Worm (Caenorhabditis elegans): ENCODE results near the gene cst-2.
A peak's percentile ranks its signal among the peaks of the same experiment; 100 is the strongest.

Gene cst-2

ce11 chrX:4307559-4308005, 28.3 kb downstream of the cst-2 start (continued):
- TF ChIP-seq nhr-28 (tag; optimal IDR thresholded peaks at IDR 0.05): peak; percentile 52
- no peak for TF ChIP-seq Y105C5A.15 (GFP tag; IDR thresholded peaks at IDR 0.05)
- no peak for TF ChIP-seq sdz-12 (GFP tag; optimal IDR thresholded peaks at IDR 0.05)
- no peak for TF ChIP-seq F49E8.2 (tag; optimal IDR thresholded peaks at IDR 0.05; ENCODE audit: borderline replicate concordance)
- TF ChIP-seq dmd-6 (GFP tag; IDR thresholded peaks at IDR 0.05): peak; percentile 44; the same call in 1 of the 2 replicates
- no peak for TF ChIP-seq unc-130 (GFP tag; optimal IDR thresholded peaks at IDR 0.05)
- TF ChIP-seq arid-1 (GFP tag; conservative IDR thresholded peaks at IDR 0.05): no peak
- peak; percentile 28 for TF ChIP-seq mxl-3 (GFP tag; optimal IDR thresholded peaks at IDR 0.05)
- no peak for TF ChIP-seq gei-8 (GFP tag; optimal IDR thresholded peaks at IDR 0.05)
- peak; percentile 65 for TF ChIP-seq hmg-1.1 (GFP tag; IDR thresholded peaks at IDR 0.05)
- no peak for TF ChIP-seq egl-27 (tag; optimal IDR thresholded peaks at IDR 0.05)
- no peak for TF ChIP-seq ceh-28 (tag; optimal IDR thresholded peaks at IDR 0.05)

- TF ChIP-seq skn-1 (tag; optimal IDR thresholded peaks at IDR 0.05) (no peak), Y75B8A.6 (GFP tag; IDR thresholded peaks at IDR 0.05) (no peak), mxl-3 (GFP tag; optimal IDR thresholded peaks at IDR 0.05) (no peak), lin-29 (GFP tag; IDR thresholded peaks at IDR 0.05) (no peak), lin-1 (GFP tag; IDR thresholded peaks at IDR 0.05) (no peak), arid-1 (GFP tag; conservative IDR thresholded peaks at IDR 0.05) (no peak), hlh-11 (tag; optimal IDR thresholded peaks at IDR 0.05) (no peak), lim-7 (GFP tag; IDR thresholded peaks at IDR 0.05) (no peak), ceh-82 (tag; optimal IDR thresholded peaks at IDR 0.05) (no peak), mep-1 (tag; optimal IDR thresholded peaks at IDR 0.05) (no peak), dve-1 (tag; optimal IDR thresholded peaks at IDR 0.05; ENCODE audit: insufficient read depth) (no peak), aha-1 (tag) (no peak), mes-2 (tag; optimal IDR thresholded peaks at IDR 0.05; ENCODE audit: poor library complexity, severe bottlenecking) (no peak), nhr-6 (tag; optimal IDR thresholded peaks at IDR 0.05) (no peak), nhr-28 (tag; optimal IDR thresholded peaks at IDR 0.05) (no peak), F44E2.7 (GFP tag; IDR thresholded peaks at IDR 0.05) (no peak), spr-1 (tag; optimal IDR thresholded peaks at IDR 0.05) (no peak), dpl-1 (GFP tag; optimal IDR thresholded peaks at IDR 0.05) (no peak), F37D6.2 (tag; optimal IDR thresholded peaks at IDR 0.05) (no peak)
Measured at ce11 chrX:4306861-4307260, 29.0 kb downstream of the cst-2 start, which contains the start of gene pqn-15. Gene pqn-15 (minus strand): TSS chrX:4306961.

- TF ChIP-seq set-16 (GFP tag; IDR thresholded peaks at IDR 0.05) (no peak), unc-62 (GFP tag; optimal IDR thresholded peaks at IDR 0.05 in 1 of 2) (peak in 1 of 2 experiments; percentile 91), unc-62 (tag; optimal IDR thresholded peaks at IDR 0.05) (no peak), Y105C5A.15 (GFP tag; IDR thresholded peaks at IDR 0.05) (no peak)
Measured at ce11 chrX:4303200-4303599, 32.6 kb downstream of the cst-2 start.

ce11 chrX:4297452-4297851, 38.4 kb downstream of the cst-2 start, which contains the start of gene paf-2:
Gene paf-2 (minus strand): TSS chrX:4297741.
- TF ChIP-seq aha-1 (tag): peak; percentile 13
- no peak for TF ChIP-seq T20F7.1 (GFP tag; optimal IDR thresholded peaks at IDR 0.05)
- no peak for TF ChIP-seq nhr-11 (tag; optimal IDR thresholded peaks at IDR 0.05)
- 0 out of 2 replicates have a peak, but pooled peaks have one; percentile 24 for TF ChIP-seq ctbp-1 (GFP tag; IDR thresholded peaks at IDR 0.05)
- peak; percentile 22 for TF ChIP-seq mep-1 (tag; optimal IDR thresholded peaks at IDR 0.05)
- TF ChIP-seq unc-62 (GFP tag; optimal IDR thresholded peaks at IDR 0.05 in 1 of 2): peak in 1 of 2 experiments; percentile 68
- no peak for TF ChIP-seq unc-62 (tag; optimal IDR thresholded peaks at IDR 0.05)
- TF ChIP-seq snpc-4 (tag; optimal IDR thresholded peaks at IDR 0.05): no peak
- no peak for TF ChIP-seq saeg-2 (GFP tag; IDR thresholded peaks at IDR 0.05)
- TF ChIP-seq hif-1 (tag; optimal IDR thresholded peaks at IDR 0.05): peak in 1 of 2 experiments; percentile 1
